Worm (Caenorhabditis elegans) whole organism, L1 larva: ENCODE results near the gene toh-1.

Experiments used
- unc-62 ChIP-seq: fragments of 150-350 bp; optimal IDR thresholded peaks from 2 replicates; lab custom pipeline; 2014; ENCODE audit warnings: missing biosample characterization, missing genetic modification reagents, missing genetic modification characterization
- ztf-4 ChIP-seq: fragments of 150-350 bp; optimal IDR thresholded peaks from 2 replicates; lab custom pipeline; 2014; ENCODE audit warnings: missing biosample characterization, missing genetic modification characterization

DNA sequence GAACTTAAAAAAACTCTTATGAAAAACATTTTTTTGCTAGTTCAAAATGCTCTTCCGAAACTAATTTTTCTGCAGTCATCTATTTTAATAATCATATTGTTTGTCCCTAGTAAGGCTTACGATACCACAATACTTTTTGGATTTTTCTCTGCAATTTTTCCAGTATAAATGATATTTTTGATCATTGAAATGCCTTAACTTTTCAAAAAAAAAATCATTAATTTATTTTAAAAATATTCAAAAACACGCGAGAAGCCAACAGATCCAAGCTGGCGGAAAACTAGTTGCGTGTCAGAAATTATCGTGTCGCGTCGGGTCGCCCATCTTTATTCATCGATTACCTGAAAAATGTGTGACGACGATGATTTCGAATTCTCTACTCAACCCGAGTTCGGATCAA is 40.6 kb downstream of the toh-1 start, which contains the start of gene gmeb-3:
- TF ChIP-seq ztf-4 (tag; lab: Kevin White, UChicago) (no peak), unc-62 (GFP tag; lab: Kevin White, UChicago) (no peak)
